Worm (Caenorhabditis elegans) whole organism, L1 larva: ENCODE measurements around the gene F54D5.7.

Experiments
- ceh-63 ChIP-seq: fragments of 200-800 bp; sonication (Bioruptor generic); optimal IDR thresholded peaks from 2 replicates; lab custom pipeline; 2018; ENCODE audit warnings: mild to moderate bottlenecking, missing genetic modification characterization, missing compliant biosample characterization
- egl-27 ChIP-seq, 2 experiments: fragments of 150-350 bp in 1 of 2; sonication (generic microtip); optimal IDR thresholded peaks; 3 replicates each; lab custom pipeline; 2017 to 2018; ENCODE audit warnings: missing biosample characterization in 2 of 2, missing genetic modification characterization in 2 of 2, missing genetic modification reagents in 2 of 2
- elt-2 ChIP-seq: sonication (generic microtip); optimal IDR thresholded peaks from 2 replicates; lab custom pipeline; 2016; ENCODE audit warnings: missing genetic modification characterization, mild to moderate bottlenecking, inconsistent platforms, missing compliant biosample characterization, missing genetic modification reagents
- nhr-28 ChIP-seq: fragments of 150-350 bp; optimal IDR thresholded peaks from 2 replicates; lab custom pipeline; 2014; ENCODE audit warnings: missing biosample characterization, missing genetic modification characterization
- sptf-1 ChIP-seq: fragments of 150-350 bp; optimal IDR thresholded peaks from 2 replicates; lab custom pipeline; 2014; ENCODE audit warnings: missing biosample characterization, missing genetic modification characterization
- unc-130 ChIP-seq: fragments of 150-350 bp; optimal IDR thresholded peaks from 2 replicates; lab custom pipeline; 2017; ENCODE audit warnings: missing biosample characterization, missing genetic modification characterization, inconsistent platforms
- unc-30 ChIP-seq: sonication (generic microtip); optimal IDR thresholded peaks from 2 replicates; lab custom pipeline; 2017; ENCODE audit warnings: missing biosample characterization, missing genetic modification characterization

DNA sequence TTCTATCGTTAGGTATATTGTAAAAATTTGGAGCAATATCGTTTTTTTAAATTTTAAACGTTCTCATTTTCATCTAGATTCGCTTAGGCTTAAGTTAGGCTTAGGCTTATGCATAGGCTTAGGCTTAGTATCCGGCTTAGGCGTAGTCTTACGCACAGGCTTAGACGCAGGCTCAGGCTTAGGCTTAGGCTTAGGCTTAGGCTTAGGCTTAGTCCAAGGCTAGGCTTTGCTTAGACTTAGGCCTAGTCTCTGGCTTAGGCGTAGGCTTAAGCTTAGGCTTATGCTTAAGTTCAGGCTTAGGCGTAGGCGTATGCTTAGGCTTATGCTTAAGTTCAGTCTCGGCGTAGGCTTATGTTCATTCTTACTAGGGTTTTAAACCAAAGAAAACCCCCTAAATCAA is 43.6 kb upstream of the F54D5.7 start:
- TF ChIP-seq egl-27 (tag; optimal IDR thresholded peaks at IDR 0.05; lab: Kevin White, UChicago) (no peak), unc-130 (no peak), nhr-28 (tag; lab: Kevin White, UChicago) (no peak), unc-30 (no peak), sptf-1 (tag; lab: Kevin White, UChicago) (no peak), ceh-63 (GFP tag; lab: Kevin White, UChicago) (no peak), elt-2 (tag; lab: Kevin White, UChicago) (no peak)
